Fruit fly (Drosophila melanogaster) whole organism, adult: ENCODE measurements around the gene eIF1A.
A peak's percentile ranks its signal among the peaks of the same experiment; 100 is the strongest.

ENCODE experiments used
- CG11617 ChIP-seq: fragments of 200-800 bp; sonication (Bioruptor generic); optimal IDR thresholded peaks from 2 replicates; lab custom pipeline; 2017; ENCODE audit warnings: mild to moderate bottlenecking, missing biosample characterization, missing genetic modification reagents, missing genetic modification characterization
- CG12768 ChIP-seq: fragments of 200-800 bp; sonication (Bioruptor generic); optimal IDR thresholded peaks from 2 replicates; lab custom pipeline; 2017; ENCODE audit warnings: missing biosample characterization, missing genetic modification characterization, mild to moderate bottlenecking, moderate library complexity, missing genetic modification reagents
- CG14711 ChIP-seq: fragments of 200-800 bp; sonication (Bioruptor generic); optimal IDR thresholded peaks from 2 replicates; lab custom pipeline; 2018; ENCODE audit warnings: missing biosample characterization, mild to moderate bottlenecking, missing genetic modification characterization, moderate library complexity
- CG1620 ChIP-seq: fragments of 200-800 bp; sonication (Bioruptor generic); optimal IDR thresholded peaks from 2 replicates; lab custom pipeline; 2016; ENCODE audit warnings: missing biosample characterization, missing genetic modification characterization
- CG33017 ChIP-seq: fragments of 200-800 bp; sonication (Bioruptor generic); optimal IDR thresholded peaks from 2 replicates; lab custom pipeline; 2018; ENCODE audit warnings: missing biosample characterization, mild to moderate bottlenecking, missing genetic modification characterization, moderate library complexity
- CG5204 ChIP-seq: fragments of 200-800 bp; sonication (Bioruptor generic); optimal IDR thresholded peaks from 2 replicates; lab custom pipeline; 2016; ENCODE audit warnings: missing biosample characterization, missing genetic modification characterization
- CG7045 ChIP-seq: fragments of 200-800 bp; sonication (Bioruptor generic); optimal IDR thresholded peaks from 2 replicates; lab custom pipeline; 2017; ENCODE audit warnings: missing biosample characterization, mild to moderate bottlenecking, missing genetic modification characterization
- CG7101 ChIP-seq: fragments of 200-800 bp; sonication (Bioruptor generic); optimal IDR thresholded peaks from 2 replicates; lab custom pipeline; 2018; ENCODE audit warnings: missing biosample characterization, mild to moderate bottlenecking, missing genetic modification characterization, moderate library complexity
- Clk ChIP-seq: fragments of 200-800 bp; sonication (Bioruptor generic); optimal IDR thresholded peaks from 2 replicates; lab custom pipeline; 2017; ENCODE audit warnings: missing biosample characterization, missing genetic modification characterization
- Crg-1 ChIP-seq: fragments of 200-800 bp; sonication (Bioruptor generic); optimal IDR thresholded peaks from 2 replicates; lab custom pipeline; 2016; ENCODE audit warnings: missing biosample characterization, missing genetic modification characterization
- Hr96 ChIP-seq: fragments of 200-800 bp; sonication (Bioruptor generic); optimal IDR thresholded peaks from 2 replicates; lab custom pipeline; 2016; ENCODE audit warnings: missing biosample characterization, missing genetic modification characterization
- Mnt ChIP-seq: fragments of 200-800 bp; sonication (Bioruptor generic); optimal IDR thresholded peaks from 2 replicates; lab custom pipeline; 2016; ENCODE audit warnings: missing biosample characterization, mild to moderate bottlenecking, missing genetic modification characterization
- bab1 ChIP-seq: fragments of 200-800 bp; sonication (Bioruptor generic); optimal IDR thresholded peaks from 3 replicates; lab custom pipeline; 2019; ENCODE audit warnings: missing biosample characterization, mild to moderate bottlenecking, missing genetic modification characterization, moderate library complexity
- cic ChIP-seq: fragments of 200-800 bp; sonication (Bioruptor generic); optimal IDR thresholded peaks from 2 replicates; lab custom pipeline; 2017; ENCODE audit warnings: missing biosample characterization, mild to moderate bottlenecking, missing genetic modification characterization, moderate library complexity
- cnc ChIP-seq, 2 experiments: fragments of >200 bp; optimal IDR thresholded peaks; 2 replicates each; lab custom pipeline; 2017
- kay ChIP-seq: fragments of 200-800 bp; sonication (Bioruptor generic); peaks from one replicate; lab custom pipeline; 2016; ENCODE audit warnings: missing biosample characterization, missing genetic modification characterization, borderline replicate concordance
- ovo ChIP-seq: fragments of 200-800 bp; sonication (Bioruptor generic); optimal IDR thresholded peaks from 2 replicates; lab custom pipeline; 2016; ENCODE audit warnings: missing biosample characterization, missing genetic modification characterization
- pad ChIP-seq: fragments of 200-800 bp; sonication (Bioruptor generic); optimal IDR thresholded peaks from 3 replicates; lab custom pipeline; 2017; ENCODE audit warnings: missing biosample characterization, missing genetic modification characterization, mild to moderate bottlenecking, moderate library complexity, missing genetic modification reagents
- tj ChIP-seq: fragments of 200-800 bp; sonication (Bioruptor generic); optimal IDR thresholded peaks from 3 replicates; lab custom pipeline; 2017; ENCODE audit warnings: missing biosample characterization, mild to moderate bottlenecking, missing genetic modification characterization, moderate library complexity
- toe ChIP-seq: fragments of 200-800 bp; sonication (Bioruptor generic); optimal IDR thresholded peaks from 2 replicates; lab custom pipeline; 2016; ENCODE audit warnings: missing biosample characterization, missing genetic modification characterization

eIF1A gene

dm6 chr3R:18251876-18252275 is 22.6 kb upstream of the eIF1A start:
- TF ChIP-seq pad (GFP tag; lab: Kevin White, UChicago) (no peak), Clk (GFP tag; lab: Kevin White, UChicago) (no peak), kay (GFP tag; lab: Kevin White, UChicago) (no peak), CG5204 (GFP tag; lab: Kevin White, UChicago) (no peak), bab1 (GFP tag; lab: Kevin White, UChicago) (no peak), Hr96 (no peak), CG33017 (no peak), CG1620 (GFP tag; lab: Kevin White, UChicago) (no peak), cic (GFP tag; lab: Kevin White, UChicago) (no peak), toe (GFP tag; lab: Kevin White, UChicago) (no peak), tj (no peak), ovo (GFP tag; lab: Kevin White, UChicago) (no peak), cnc (optimal IDR thresholded peaks at IDR 0.05; lab: Kevin White, UChicago) (no peak)

dm6 chr3R:18252578-18252977 is 21.9 kb upstream of the eIF1A start, which contains the start of gene CG12320:
CG12320 (minus strand) TSS chr3R:18252734.
- TF ChIP-seq bab1 (GFP tag; lab: Kevin White, UChicago) = peak; percentile 45
- TF ChIP-seq CG12768 (GFP tag; lab: Kevin White, UChicago) = no peak
- no peak for TF ChIP-seq CG1620 (GFP tag; lab: Kevin White, UChicago)
- no peak for TF ChIP-seq toe (GFP tag; lab: Kevin White, UChicago)
- TF ChIP-seq ovo (GFP tag; lab: Kevin White, UChicago) = no peak
- TF ChIP-seq tj = no peak
- no peak for TF ChIP-seq kay (GFP tag; lab: Kevin White, UChicago)

dm6 chr3R:18255281-18255680 is 19.2 kb upstream of the eIF1A start, which contains the start of the genes Ada2a, Polr2D, Tgs1 and moi:
Ada2a (minus strand) TSS chr3R:18255487.
Polr2D (minus strand) TSS chr3R:18255487.
Tgs1 (plus strand) TSS chr3R:18255530.
moi (plus strand) TSS chr3R:18255530.
- TF ChIP-seq Crg-1 (GFP tag; lab: Kevin White, UChicago) = no peak
- TF ChIP-seq Clk (GFP tag; lab: Kevin White, UChicago) = no peak
- TF ChIP-seq CG11617 (GFP tag; lab: Kevin White, UChicago) = no peak
- no peak for TF ChIP-seq cnc (optimal IDR thresholded peaks at IDR 0.05; lab: Kevin White, UChicago)
- no peak for TF ChIP-seq CG14711 (tag; lab: Kevin White, UChicago)
- peak; percentile 57 for TF ChIP-seq bab1 (GFP tag; lab: Kevin White, UChicago)
- TF ChIP-seq cic (GFP tag; lab: Kevin White, UChicago) = no peak
- TF ChIP-seq Mnt (GFP tag; lab: Kevin White, UChicago) = peak; percentile 21
- TF ChIP-seq toe (GFP tag; lab: Kevin White, UChicago) = no peak
- no peak for TF ChIP-seq CG5204 (GFP tag; lab: Kevin White, UChicago)
- no peak for TF ChIP-seq kay (GFP tag; lab: Kevin White, UChicago)
- TF ChIP-seq ovo (GFP tag; lab: Kevin White, UChicago) = no peak
- TF ChIP-seq CG7101 (tag; lab: Kevin White, UChicago) = no peak

- TF ChIP-seq CG7045 (GFP tag; lab: Kevin White, UChicago) = no peak
- no peak for TF ChIP-seq CG11617 (GFP tag; lab: Kevin White, UChicago)
- no peak for TF ChIP-seq Crg-1 (GFP tag; lab: Kevin White, UChicago)
- no peak for TF ChIP-seq cnc (optimal IDR thresholded peaks at IDR 0.05; lab: Kevin White, UChicago)
- no peak for TF ChIP-seq CG14711 (tag; lab: Kevin White, UChicago)
- no peak for TF ChIP-seq cic (GFP tag; lab: Kevin White, UChicago)
- no peak for TF ChIP-seq Hr96
- no peak for TF ChIP-seq CG7101 (tag; lab: Kevin White, UChicago)
- no peak for TF ChIP-seq CG5204 (GFP tag; lab: Kevin White, UChicago)
- no peak for TF ChIP-seq toe (GFP tag; lab: Kevin White, UChicago)
- no peak for TF ChIP-seq CG12768 (GFP tag; lab: Kevin White, UChicago)
- TF ChIP-seq Clk (GFP tag; lab: Kevin White, UChicago) = no peak
- TF ChIP-seq CG33017 = no peak
- no peak for TF ChIP-seq CG1620 (GFP tag; lab: Kevin White, UChicago)
- TF ChIP-seq pad (GFP tag; lab: Kevin White, UChicago) = no peak
- no peak for TF ChIP-seq ovo (GFP tag; lab: Kevin White, UChicago)
- TF ChIP-seq bab1 (GFP tag; lab: Kevin White, UChicago) = no peak
- no peak for TF ChIP-seq tj
- TF ChIP-seq Mnt (GFP tag; lab: Kevin White, UChicago) = no peak
These were observed 14.4 kb upstream of the eIF1A start for dm6 chr3R:18260016-18260415.

DNA sequence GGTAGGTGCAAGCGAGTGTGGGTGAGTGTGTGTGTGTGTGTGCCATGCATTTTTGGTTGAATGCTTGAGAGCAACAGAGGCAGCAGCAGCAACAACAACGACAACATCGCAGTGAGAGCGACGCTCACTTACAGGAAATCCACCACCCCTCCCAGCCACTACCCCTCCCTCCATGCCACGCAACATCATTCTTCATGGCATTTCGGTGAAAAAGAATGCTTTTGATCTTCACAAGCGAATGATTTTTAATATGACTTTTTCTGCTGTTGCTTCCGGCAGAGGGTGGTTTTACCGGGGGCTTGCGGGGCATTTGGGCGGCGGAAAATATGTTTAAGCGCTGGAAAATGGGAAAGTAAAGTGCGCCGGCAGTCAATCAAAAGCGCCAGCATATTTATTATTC is 12.9 kb upstream of the eIF1A start:
- TF ChIP-seq bab1 (GFP tag; lab: Kevin White, UChicago) = no peak
- TF ChIP-seq kay (GFP tag; lab: Kevin White, UChicago) = no peak
- no peak for TF ChIP-seq Mnt (GFP tag; lab: Kevin White, UChicago)

dm6 chr3R:18265275-18265674 is 9.2 kb upstream of the eIF1A start:
- TF ChIP-seq toe (GFP tag; lab: Kevin White, UChicago) (no peak), pad (GFP tag; lab: Kevin White, UChicago) (no peak), CG14711 (tag; lab: Kevin White, UChicago) (no peak), CG12768 (GFP tag; lab: Kevin White, UChicago) (no peak), cnc (optimal IDR thresholded peaks at IDR 0.05; lab: Kevin White, UChicago) (no peak), CG33017 (no peak), Hr96 (no peak), CG7045 (GFP tag; lab: Kevin White, UChicago) (no peak), Crg-1 (GFP tag; lab: Kevin White, UChicago) (no peak), Mnt (GFP tag; lab: Kevin White, UChicago) (no peak), CG1620 (GFP tag; lab: Kevin White, UChicago) (no peak), ovo (GFP tag; lab: Kevin White, UChicago) (no peak), tj (no peak), CG11617 (GFP tag; lab: Kevin White, UChicago) (no peak)
